Worm (Caenorhabditis elegans) whole organism, young adult: Measurements from ENCODE around the gene ipla-1.

ENCODE experiments used
- B0336.3 ChIP-seq: fragments of 200-800 bp; sonication (Bioruptor generic); IDR thresholded peaks from 2 replicates; pipeline ENCODE4 v1.3.6; 2022; ENCODE audit warnings: missing genetic modification characterization, missing compliant biosample characterization
- F23B12.7 ChIP-seq: sonication (generic microtip); optimal IDR thresholded peaks from 2 replicates; lab custom pipeline; 2017; ENCODE audit warnings: missing genetic modification characterization, mild to moderate bottlenecking, missing compliant biosample characterization, antibody characterized with exemption, moderate library complexity; ENCODE audit not compliant: insufficient read depth
- F57A8.1 ChIP-seq: fragments of 200-800 bp; sonication (Bioruptor generic); optimal IDR thresholded peaks from 2 replicates; lab custom pipeline; 2018; ENCODE audit warnings: mild to moderate bottlenecking, missing genetic modification characterization, moderate library complexity, missing compliant biosample characterization
- F57C9.4 ChIP-seq: sonication (generic microtip); optimal IDR thresholded peaks from 2 replicates; lab custom pipeline; 2017; ENCODE audit warnings: mild to moderate bottlenecking, missing genetic modification characterization, missing compliant biosample characterization
- K11D2.4 ChIP-seq: fragments of 200-800 bp; sonication (Bioruptor generic); IDR thresholded peaks from 2 replicates; pipeline ENCODE4 v1.3.6; 2022; ENCODE audit warnings: missing genetic modification reagents, missing genetic modification characterization, missing compliant biosample characterization
- Y95B8A.8 ChIP-seq: fragments of 200-800 bp; sonication (Bioruptor generic); IDR thresholded peaks from 2 replicates; pipeline ENCODE4 v1.3.6; 2022; ENCODE audit warnings: missing genetic modification reagents, missing genetic modification characterization, missing compliant biosample characterization
- aptf-2 ChIP-seq: fragments of 200-800 bp; sonication (Bioruptor generic); conservative IDR thresholded peaks from 2 replicates; pipeline ENCODE4 v1.3.6; 2022; ENCODE audit warnings: missing genetic modification reagents, missing genetic modification characterization, missing compliant biosample characterization
- atf-7 ChIP-seq: sonication (generic microtip); optimal IDR thresholded peaks from 2 replicates; lab custom pipeline; 2017; ENCODE audit warnings: mild to moderate bottlenecking, missing genetic modification characterization, missing compliant biosample characterization
- athp-1 ChIP-seq: sonication (generic microtip); optimal IDR thresholded peaks from 2 replicates; lab custom pipeline; 2017; ENCODE audit warnings: mild to moderate bottlenecking, missing genetic modification characterization, missing compliant biosample characterization
- attf-3 ChIP-seq: fragments of 200-800 bp; sonication (Bioruptor generic); conservative IDR thresholded peaks from 2 replicates; pipeline ENCODE4 v1.3.6; 2022; ENCODE audit warnings: missing genetic modification reagents, missing genetic modification characterization, missing compliant biosample characterization
- attf-6 ChIP-seq: fragments of 200-800 bp; sonication (Bioruptor generic); IDR thresholded peaks from 2 replicates; pipeline ENCODE4 v1.3.6; 2022; ENCODE audit warnings: missing genetic modification reagents, missing genetic modification characterization, missing compliant biosample characterization
- bed-2 ChIP-seq: fragments of 200-800 bp; sonication (Bioruptor generic); IDR thresholded peaks from 2 replicates; pipeline ENCODE4 v1.3.6; 2022; ENCODE audit warnings: missing genetic modification reagents, missing genetic modification characterization, missing compliant biosample characterization
- ceh-79 ChIP-seq: sonication (generic microtip); optimal IDR thresholded peaks from 2 replicates; lab custom pipeline; 2017; ENCODE audit warnings: mild to moderate bottlenecking, missing genetic modification characterization, missing compliant biosample characterization
- die-1 ChIP-seq: sonication (generic microtip); optimal IDR thresholded peaks from 2 replicates; lab custom pipeline; 2016; ENCODE audit warnings: missing genotype, mild to moderate bottlenecking, missing genetic modification characterization, missing compliant biosample characterization
- dpff-1 ChIP-seq: sonication (generic microtip); optimal IDR thresholded peaks from 2 replicates; lab custom pipeline; 2017; ENCODE audit warnings: mild to moderate bottlenecking, missing genetic modification characterization, missing compliant biosample characterization
- egl-44 ChIP-seq: fragments of 200-800 bp; sonication (Bioruptor generic); IDR thresholded peaks from 2 replicates; pipeline ENCODE4 v1.3.6; 2022; ENCODE audit warnings: missing genetic modification reagents, missing genetic modification characterization, missing compliant biosample characterization
- fkh-3 ChIP-seq: sonication (generic microtip); optimal IDR thresholded peaks from 2 replicates; lab custom pipeline; 2016; ENCODE audit warnings: mild to moderate bottlenecking, missing genetic modification characterization, missing compliant biosample characterization
- him-1 ChIP-seq: sonication (generic microtip); optimal IDR thresholded peaks from 2 replicates; lab custom pipeline; 2016; ENCODE audit warnings: missing genotype, missing genetic modification reagents, missing genetic modification characterization, missing compliant biosample characterization
- hmg-1.2 ChIP-seq: fragments of 200-800 bp; sonication (Bioruptor generic); IDR thresholded peaks from 2 replicates; pipeline ENCODE4 v1.3.6; 2022; ENCODE audit warnings: missing genetic modification reagents, missing genetic modification characterization, missing compliant biosample characterization
- lag-1 ChIP-seq: fragments of 200-800 bp; sonication (Bioruptor generic); IDR thresholded peaks from 2 replicates; pipeline ENCODE4 v1.3.6; 2022; ENCODE audit warnings: missing genetic modification reagents, missing genetic modification characterization, missing compliant biosample characterization
- let-607 ChIP-seq, 2 experiments: fragments of 200-800 bp in 1 of 2; sonication (Bioruptor generic) in 1 of 2; sonication (generic microtip) in 1 of 2; optimal IDR thresholded peaks; 2 replicates each; lab custom pipeline; 2016 to 2018; ENCODE audit warnings: mild to moderate bottlenecking in 2 of 2, missing compliant biosample characterization in 2 of 2, missing genetic modification characterization in 2 of 2, moderate library complexity in 2 of 2, missing genotype in 1 of 2
- lin-26 ChIP-seq: fragments of 200-800 bp; sonication (Bioruptor generic); IDR thresholded peaks from 2 replicates; pipeline ENCODE4 v1.3.6; 2022; ENCODE audit warnings: missing genetic modification reagents, missing genetic modification characterization, missing compliant biosample characterization
- lin-35 ChIP-seq, 3 experiments: fragments of 150-350 bp in 2 of 3; sonication (generic microtip) in 1 of 3; optimal IDR thresholded peaks; 2 replicates each; lab custom pipeline; 2014 to 2018; ENCODE audit warnings: missing biosample characterization in 3 of 3, missing genetic modification characterization in 3 of 3, missing genetic modification reagents in 3 of 3
- lin-54 ChIP-seq: fragments of 200-800 bp; sonication (Bioruptor generic); optimal IDR thresholded peaks from 2 replicates; lab custom pipeline; 2018; ENCODE audit warnings: mild to moderate bottlenecking, missing genetic modification characterization, missing compliant biosample characterization
- lir-1 ChIP-seq: fragments of 200-800 bp; sonication (Bioruptor generic); conservative IDR thresholded peaks from 2 replicates; pipeline ENCODE4 v1.3.6; 2022; ENCODE audit warnings: missing genetic modification reagents, missing genetic modification characterization, missing compliant biosample characterization
- lsl-1 ChIP-seq: fragments of 200-800 bp; sonication (Bioruptor generic); optimal IDR thresholded peaks from 2 replicates; lab custom pipeline; 2018; ENCODE audit warnings: mild to moderate bottlenecking, missing genetic modification characterization, moderate library complexity, missing compliant biosample characterization
- lsy-27 ChIP-seq: sonication (generic microtip); optimal IDR thresholded peaks from 2 replicates; lab custom pipeline; 2017; ENCODE audit warnings: missing genetic modification characterization, mild to moderate bottlenecking, missing compliant biosample characterization, antibody characterized with exemption, missing genotype, borderline replicate concordance; ENCODE audit not compliant: insufficient read depth
- mcd-1 ChIP-seq: fragments of 200-800 bp; sonication (Bioruptor generic); IDR thresholded peaks from 2 replicates; pipeline ENCODE4 v1.3.6; 2022; ENCODE audit warnings: missing genetic modification reagents, missing genetic modification characterization, missing compliant biosample characterization
- mel-28 ChIP-seq: sonication (generic microtip); optimal IDR thresholded peaks from 2 replicates; lab custom pipeline; 2016; ENCODE audit warnings: borderline replicate concordance, mild to moderate bottlenecking, missing genetic modification characterization, missing compliant biosample characterization
- mxl-1 ChIP-seq: sonication (generic microtip); optimal IDR thresholded peaks from 2 replicates; lab custom pipeline; 2016; ENCODE audit warnings: missing genetic modification characterization, missing compliant biosample characterization
- nfya-2 ChIP-seq: fragments of 200-800 bp; sonication (Bioruptor generic); IDR thresholded peaks from 2 replicates; pipeline ENCODE4 v1.3.6; 2022; ENCODE audit warnings: missing genetic modification reagents, missing genetic modification characterization, missing compliant biosample characterization
- pbrm-1 ChIP-seq: fragments of 200-800 bp; sonication (Bioruptor generic); IDR thresholded peaks from 2 replicates; pipeline ENCODE4 v1.3.6; 2022; ENCODE audit warnings: missing genetic modification reagents, missing genetic modification characterization, missing compliant biosample characterization
- sdz-38 ChIP-seq: sonication (generic microtip); optimal IDR thresholded peaks from 2 replicates; lab custom pipeline; 2016; ENCODE audit warnings: missing genotype, missing genetic modification characterization, missing compliant biosample characterization
- somi-1 ChIP-seq: fragments of 200-800 bp; sonication (Bioruptor generic); optimal IDR thresholded peaks from 2 replicates; lab custom pipeline; 2018; ENCODE audit warnings: mild to moderate bottlenecking, missing genetic modification characterization, missing compliant biosample characterization
- tbp1 ChIP-seq: fragments of 200-800 bp; sonication (Bioruptor generic); optimal IDR thresholded peaks from 2 replicates; lab custom pipeline; 2018; ENCODE audit warnings: mild to moderate bottlenecking, missing genetic modification characterization, missing compliant biosample characterization
- zfh-2 ChIP-seq: fragments of 200-800 bp; sonication (Bioruptor generic); conservative IDR thresholded peaks from 2 replicates; pipeline ENCODE4 v1.3.6; 2022; ENCODE audit warnings: missing genetic modification reagents, missing genetic modification characterization, missing compliant biosample characterization
- ztf-22 ChIP-seq: fragments of 200-800 bp; sonication (Bioruptor generic); optimal IDR thresholded peaks from 2 replicates; lab custom pipeline; 2018; ENCODE audit warnings: mild to moderate bottlenecking, missing genetic modification characterization, moderate library complexity, missing compliant biosample characterization
- ztf-25 ChIP-seq: fragments of 200-800 bp; sonication (Bioruptor generic); IDR thresholded peaks from 2 replicates; pipeline ENCODE4 v1.3.6; 2022; ENCODE audit warnings: missing genetic modification reagents, missing genetic modification characterization, missing compliant biosample characterization
- ztf-6 ChIP-seq: fragments of 200-800 bp; sonication (Bioruptor generic); IDR thresholded peaks from 2 replicates; pipeline ENCODE4 v1.3.6; 2022; ENCODE audit warnings: missing genetic modification reagents, missing genetic modification characterization, missing compliant biosample characterization

Gene ipla-1

ce11 chrII:4603035-4603434 lies 1.9 kb upstream of the ipla-1 start, which contains the start of gene F35D11.4 (continued):
- TF ChIP-seq aptf-2 (GFP tag; lab: Robert Waterston, UW) (peak; percentile 88), athp-1 (tag; lab: Kevin White, UChicago) (peak; percentile 46), ztf-25 (GFP tag; lab: Robert Waterston, UW) (no peak), ceh-79 (no peak), fkh-3 (tag; lab: Kevin White, UChicago) (no peak), ztf-6 (GFP tag; lab: Robert Waterston, UW) (no peak; the same call in 1 of the 2 replicates), lin-54 (GFP tag; lab: Kevin White, UChicago) (peak; percentile 88), mcd-1 (GFP tag; lab: Robert Waterston, UW) (peak; percentile 75), sdz-38 (tag; lab: Kevin White, UChicago) (no peak), him-1 (peak; percentile 73), mxl-1 (tag; lab: Kevin White, UChicago) (no peak), let-607 (tag; optimal IDR thresholded peaks at IDR 0.05; lab: Kevin White, UChicago) (peak in 1 of 2 experiments; percentile 46), lin-26 (GFP tag; lab: Robert Waterston, UW) (no peak), lin-35 (GFP tag; optimal IDR thresholded peaks at IDR 0.05; lab: Kevin White, UChicago) (peak in 2 of 3 experiments; percentile 23 to 80), B0336.3 (GFP tag; lab: Robert Waterston, UW) (peak; percentile 47; the same call in 1 of the 2 replicates), attf-3 (GFP tag; lab: Robert Waterston, UW) (no peak; the same call in 1 of the 2 replicates), bed-2 (GFP tag; lab: Robert Waterston, UW) (peak; percentile 88), lir-1 (0 out of 2 replicates have a peak, but pooled peaks have one; percentile 51), lsy-27 (tag; lab: Kevin White, UChicago) (no peak), dpff-1 (tag; lab: Kevin White, UChicago) (no peak), ztf-22 (no peak), F57C9.4 (no peak), egl-44 (GFP tag; lab: Robert Waterston, UW) (no peak), Y95B8A.8 (GFP tag; lab: Robert Waterston, UW) (no peak), die-1 (tag; lab: Kevin White, UChicago) (no peak), lsl-1 (GFP tag; lab: Kevin White, UChicago) (peak; percentile 73), somi-1 (GFP tag; lab: Kevin White, UChicago) (no peak), F23B12.7 (tag; lab: Kevin White, UChicago) (peak; percentile 31), pbrm-1 (0 out of 2 replicates have a peak, but pooled peaks have one; percentile 49), F57A8.1 (GFP tag; lab: Kevin White, UChicago) (no peak), mel-28 (tag; lab: Kevin White, UChicago) (no peak), zfh-2 (no peak), attf-6 (GFP tag; lab: Robert Waterston, UW) (no peak), lag-1 (GFP tag; lab: Robert Waterston, UW) (no peak), K11D2.4 (peak; percentile 59; the same call in 1 of the 2 replicates), atf-7 (tag; lab: Kevin White, UChicago) (peak; percentile 37), nfya-2 (GFP tag; lab: Robert Waterston, UW) (no peak), tbp1 (GFP tag; lab: Kevin White, UChicago) (peak; percentile 48), hmg-1.2 (GFP tag; lab: Robert Waterston, UW) (peak; percentile 46)
